Worm (Caenorhabditis elegans) whole organism, young adult: ENCODE results near the gene F55G1.7.

Experiments used
- B0035.1 ChIP-seq: sonication (generic microtip); optimal IDR thresholded peaks from 2 replicates; lab custom pipeline; 2016; ENCODE audit warnings: missing genetic modification characterization, mild to moderate bottlenecking, missing compliant biosample characterization, missing genotype, missing genetic modification reagents
- B0336.3 ChIP-seq: fragments of 200-800 bp; sonication (Bioruptor generic); IDR thresholded peaks from 2 replicates; pipeline ENCODE4 v1.3.6; 2022; ENCODE audit warnings: missing genetic modification characterization, missing compliant biosample characterization
- C17E4.6 ChIP-seq: fragments of 200-800 bp; sonication (Bioruptor generic); IDR thresholded peaks from 2 replicates; pipeline ENCODE4 v1.3.6; 2022; ENCODE audit warnings: missing genetic modification reagents, missing genetic modification characterization, missing compliant biosample characterization
- D2030.7 ChIP-seq: fragments of 200-800 bp; sonication (Bioruptor generic); IDR thresholded peaks from 2 replicates; pipeline ENCODE4 v1.3.6; 2022; ENCODE audit warnings: missing genetic modification reagents, missing genetic modification characterization, missing compliant biosample characterization
- F23B12.7 ChIP-seq: sonication (generic microtip); optimal IDR thresholded peaks from 2 replicates; lab custom pipeline; 2017; ENCODE audit warnings: missing genetic modification characterization, mild to moderate bottlenecking, missing compliant biosample characterization, antibody characterized with exemption, moderate library complexity; ENCODE audit not compliant: insufficient read depth
- F33H1.4 ChIP-seq: fragments of 200-800 bp; sonication (Bioruptor generic); IDR thresholded peaks from 2 replicates; pipeline ENCODE4 v1.3.6; 2022; ENCODE audit warnings: missing genetic modification reagents, missing genetic modification characterization, missing compliant biosample characterization
- F49E8.2 ChIP-seq: sonication (generic microtip); optimal IDR thresholded peaks from 3 replicates; lab custom pipeline; 2017; ENCODE audit warnings: missing genetic modification characterization, mild to moderate bottlenecking, missing compliant biosample characterization, antibody characterized with exemption, moderate library complexity; ENCODE audit not compliant: insufficient read depth
- F52B5.7 ChIP-seq: sonication (generic microtip); optimal IDR thresholded peaks from 2 replicates; lab custom pipeline; 2016; ENCODE audit warnings: mild to moderate bottlenecking, missing genetic modification characterization, missing compliant biosample characterization
- F57A8.1 ChIP-seq: fragments of 200-800 bp; sonication (Bioruptor generic); optimal IDR thresholded peaks from 2 replicates; lab custom pipeline; 2018; ENCODE audit warnings: mild to moderate bottlenecking, missing genetic modification characterization, moderate library complexity, missing compliant biosample characterization
- K12H6.12 ChIP-seq: fragments of 200-800 bp; sonication (Bioruptor generic); optimal IDR thresholded peaks from 2 replicates; lab custom pipeline; 2018; ENCODE audit warnings: mild to moderate bottlenecking, missing genetic modification characterization, missing compliant biosample characterization
- Y56A3A.18 ChIP-seq: fragments of 200-800 bp; sonication (Bioruptor generic); IDR thresholded peaks from 2 replicates; pipeline ENCODE4 v1.3.6; 2022; ENCODE audit warnings: missing genetic modification reagents, missing genetic modification characterization, missing compliant biosample characterization
- Y95B8A.8 ChIP-seq: fragments of 200-800 bp; sonication (Bioruptor generic); IDR thresholded peaks from 2 replicates; pipeline ENCODE4 v1.3.6; 2022; ENCODE audit warnings: missing genetic modification reagents, missing genetic modification characterization, missing compliant biosample characterization
- aptf-3 ChIP-seq: fragments of 200-800 bp; sonication (Bioruptor generic); IDR thresholded peaks from 2 replicates; pipeline ENCODE4 v1.3.6; 2022; ENCODE audit warnings: missing genetic modification characterization, missing compliant biosample characterization
- bed-2 ChIP-seq: fragments of 200-800 bp; sonication (Bioruptor generic); IDR thresholded peaks from 2 replicates; pipeline ENCODE4 v1.3.6; 2022; ENCODE audit warnings: missing genetic modification reagents, missing genetic modification characterization, missing compliant biosample characterization
- ceh-27 ChIP-seq: fragments of 200-800 bp; sonication (Bioruptor generic); optimal IDR thresholded peaks from 2 replicates; lab custom pipeline; 2018; ENCODE audit warnings: mild to moderate bottlenecking, missing genetic modification characterization, moderate library complexity, missing compliant biosample characterization
- ceh-40 ChIP-seq: fragments of 200-800 bp; sonication (Bioruptor generic); IDR thresholded peaks from 2 replicates; pipeline ENCODE4 v1.3.6; 2022; ENCODE audit warnings: missing genetic modification characterization, missing compliant biosample characterization
- ceh-79 ChIP-seq: sonication (generic microtip); optimal IDR thresholded peaks from 2 replicates; lab custom pipeline; 2017; ENCODE audit warnings: mild to moderate bottlenecking, missing genetic modification characterization, missing compliant biosample characterization
- ceh-91 ChIP-seq: fragments of 200-800 bp; sonication (Bioruptor generic); IDR thresholded peaks from 2 replicates; pipeline ENCODE4 v1.3.6; 2022; ENCODE audit warnings: missing genetic modification reagents, missing genetic modification characterization, missing compliant biosample characterization
- chd-7 ChIP-seq: sonication (generic microtip); optimal IDR thresholded peaks from 2 replicates; lab custom pipeline; 2016; ENCODE audit warnings: mild to moderate bottlenecking, missing genetic modification characterization, moderate library complexity, missing compliant biosample characterization
- die-1 ChIP-seq: sonication (generic microtip); optimal IDR thresholded peaks from 2 replicates; lab custom pipeline; 2016; ENCODE audit warnings: missing genotype, mild to moderate bottlenecking, missing genetic modification characterization, missing compliant biosample characterization
- dox-1 ChIP-seq: fragments of 200-800 bp; sonication (Bioruptor generic); IDR thresholded peaks from 2 replicates; pipeline ENCODE4 v1.3.6; 2022; ENCODE audit warnings: missing genetic modification reagents, missing genetic modification characterization, missing compliant biosample characterization
- dpff-1 ChIP-seq: sonication (generic microtip); optimal IDR thresholded peaks from 2 replicates; lab custom pipeline; 2017; ENCODE audit warnings: mild to moderate bottlenecking, missing genetic modification characterization, missing compliant biosample characterization
- egl-18 ChIP-seq: fragments of 200-800 bp; sonication (Bioruptor generic); IDR thresholded peaks from 2 replicates; pipeline ENCODE4 v1.3.6; 2022; ENCODE audit warnings: missing genetic modification reagents, missing genetic modification characterization, missing compliant biosample characterization
- egrh-3 ChIP-seq: fragments of 200-800 bp; sonication (Bioruptor generic); IDR thresholded peaks from 2 replicates; pipeline ENCODE4 v1.3.6; 2022; ENCODE audit warnings: missing genetic modification reagents, missing genetic modification characterization, missing compliant biosample characterization
- ekl-4 ChIP-seq: fragments of 200-800 bp; sonication (Bioruptor generic); IDR thresholded peaks from 2 replicates; pipeline ENCODE4 v1.3.6; 2022; ENCODE audit warnings: missing genetic modification reagents, missing genetic modification characterization, missing compliant biosample characterization
- hmg-20 ChIP-seq: fragments of 200-800 bp; sonication (Bioruptor generic); IDR thresholded peaks from 2 replicates; pipeline ENCODE4 v1.3.6; 2022; ENCODE audit warnings: missing genetic modification reagents, missing genetic modification characterization, missing compliant biosample characterization
- lag-1 ChIP-seq: fragments of 200-800 bp; sonication (Bioruptor generic); IDR thresholded peaks from 2 replicates; pipeline ENCODE4 v1.3.6; 2022; ENCODE audit warnings: missing genetic modification reagents, missing genetic modification characterization, missing compliant biosample characterization
- lin-40 ChIP-seq: sonication (generic microtip); optimal IDR thresholded peaks from 2 replicates; lab custom pipeline; 2016; ENCODE audit warnings: missing genetic modification characterization, mild to moderate bottlenecking, missing compliant biosample characterization, missing genotype, missing genetic modification reagents
- lin-54 ChIP-seq: fragments of 200-800 bp; sonication (Bioruptor generic); optimal IDR thresholded peaks from 2 replicates; lab custom pipeline; 2018; ENCODE audit warnings: mild to moderate bottlenecking, missing genetic modification characterization, missing compliant biosample characterization
- lir-1 ChIP-seq: fragments of 200-800 bp; sonication (Bioruptor generic); conservative IDR thresholded peaks from 2 replicates; pipeline ENCODE4 v1.3.6; 2022; ENCODE audit warnings: missing genetic modification reagents, missing genetic modification characterization, missing compliant biosample characterization
- lsy-27 ChIP-seq: sonication (generic microtip); optimal IDR thresholded peaks from 2 replicates; lab custom pipeline; 2017; ENCODE audit warnings: missing genetic modification characterization, mild to moderate bottlenecking, missing compliant biosample characterization, antibody characterized with exemption, missing genotype, borderline replicate concordance; ENCODE audit not compliant: insufficient read depth
- madf-10 ChIP-seq: sonication (generic microtip); optimal IDR thresholded peaks from 2 replicates; lab custom pipeline; 2016; ENCODE audit warnings: mild to moderate bottlenecking, missing genetic modification characterization, missing compliant biosample characterization
- madf-3 ChIP-seq: fragments of 200-800 bp; sonication (Bioruptor generic); IDR thresholded peaks from 2 replicates; pipeline ENCODE4 v1.3.6; 2022; ENCODE audit warnings: missing genetic modification reagents, missing genetic modification characterization, missing compliant biosample characterization
- madf-6 ChIP-seq: fragments of 200-800 bp; sonication (Bioruptor generic); IDR thresholded peaks from 2 replicates; pipeline ENCODE4 v1.3.6; 2022; ENCODE audit warnings: missing genetic modification reagents, missing genetic modification characterization, missing compliant biosample characterization
- mel-28 ChIP-seq: sonication (generic microtip); optimal IDR thresholded peaks from 2 replicates; lab custom pipeline; 2016; ENCODE audit warnings: borderline replicate concordance, mild to moderate bottlenecking, missing genetic modification characterization, missing compliant biosample characterization
- mes-4 ChIP-seq: sonication (generic microtip); optimal IDR thresholded peaks from 2 replicates; lab custom pipeline; 2016; ENCODE audit warnings: missing genotype, missing genetic modification characterization, missing compliant biosample characterization
- mxl-1 ChIP-seq: sonication (generic microtip); optimal IDR thresholded peaks from 2 replicates; lab custom pipeline; 2016; ENCODE audit warnings: missing genetic modification characterization, missing compliant biosample characterization
- nhr-120 ChIP-seq: fragments of 200-800 bp; sonication (Bioruptor generic); IDR thresholded peaks from 2 replicates; pipeline ENCODE4 v1.3.6; 2022; ENCODE audit warnings: missing genetic modification characterization, missing compliant biosample characterization
- nhr-27 ChIP-seq: fragments of 200-800 bp; sonication (Bioruptor generic); optimal IDR thresholded peaks from 2 replicates; lab custom pipeline; 2018; ENCODE audit warnings: mild to moderate bottlenecking, missing genetic modification characterization, moderate library complexity, missing compliant biosample characterization
- pbrm-1 ChIP-seq: fragments of 200-800 bp; sonication (Bioruptor generic); IDR thresholded peaks from 2 replicates; pipeline ENCODE4 v1.3.6; 2022; ENCODE audit warnings: missing genetic modification reagents, missing genetic modification characterization, missing compliant biosample characterization
- rcor-1 ChIP-seq: fragments of 200-800 bp; sonication (Bioruptor generic); IDR thresholded peaks from 2 replicates; pipeline ENCODE4 v1.3.6; 2022; ENCODE audit warnings: missing genetic modification reagents, missing genetic modification characterization, missing compliant biosample characterization
- repo-1 ChIP-seq: sonication (generic microtip); optimal IDR thresholded peaks from 2 replicates; lab custom pipeline; 2017; ENCODE audit warnings: mild to moderate bottlenecking, missing genetic modification characterization, missing compliant biosample characterization
- sdz-38 ChIP-seq: sonication (generic microtip); optimal IDR thresholded peaks from 2 replicates; lab custom pipeline; 2016; ENCODE audit warnings: missing genotype, missing genetic modification characterization, missing compliant biosample characterization
- snpc-1.1 ChIP-seq: sonication (generic microtip); optimal IDR thresholded peaks from 2 replicates; lab custom pipeline; 2017; ENCODE audit warnings: missing genetic modification characterization, mild to moderate bottlenecking, missing compliant biosample characterization, antibody characterized with exemption, moderate library complexity, missing genotype, missing genetic modification reagents; ENCODE audit not compliant: insufficient read depth
- unc-62 ChIP-seq: fragments of 150-350 bp; optimal IDR thresholded peaks from 2 replicates; lab custom pipeline; 2014; ENCODE audit warnings: missing biosample characterization, missing genetic modification reagents, missing genetic modification characterization
- ztf-25 ChIP-seq: fragments of 200-800 bp; sonication (Bioruptor generic); IDR thresholded peaks from 2 replicates; pipeline ENCODE4 v1.3.6; 2022; ENCODE audit warnings: missing genetic modification reagents, missing genetic modification characterization, missing compliant biosample characterization
- ztf-6 ChIP-seq: fragments of 200-800 bp; sonication (Bioruptor generic); IDR thresholded peaks from 2 replicates; pipeline ENCODE4 v1.3.6; 2022; ENCODE audit warnings: missing genetic modification reagents, missing genetic modification characterization, missing compliant biosample characterization

F55G1.7 gene

ce11 chrIV:7486201-7486947 lies 16.7 kb upstream of the F55G1.7 start, which contains the start of the genes his-61 and his-62 (continued):
- TF ChIP-seq F23B12.7 (tag; lab: Kevin White, UChicago), result no peak
- no peak for TF ChIP-seq lin-40
- TF ChIP-seq chd-7 (tag; lab: Kevin White, UChicago), result no peak
- TF ChIP-seq C17E4.6, result peak; percentile 32; the same call in 1 of the 2 replicates
- no peak for TF ChIP-seq F57A8.1 (GFP tag; lab: Kevin White, UChicago)
- TF ChIP-seq F49E8.2, result peak; percentile 89
- TF ChIP-seq F33H1.4 (GFP tag; lab: Robert Waterston, UW), result peak; percentile 10; the same call in 1 of the 2 replicates
- TF ChIP-seq dpff-1 (tag; lab: Kevin White, UChicago), result no peak
- TF ChIP-seq egrh-3 (GFP tag; lab: Robert Waterston, UW), result no peak
- no peak for TF ChIP-seq F52B5.7 (tag; lab: Kevin White, UChicago)
- 0 out of 2 replicates have a peak, but pooled peaks have one; percentile 38 for TF ChIP-seq madf-6
- peak; percentile 9; the same call in 1 of the 2 replicates for TF ChIP-seq rcor-1 (GFP tag; lab: Robert Waterston, UW)
- TF ChIP-seq K12H6.12 (tag; lab: Kevin White, UChicago), result no peak
- TF ChIP-seq B0035.1 (tag; lab: Kevin White, UChicago), result no peak
- peak; percentile 46; the same call in 1 of the 2 replicates for TF ChIP-seq B0336.3
- TF ChIP-seq sdz-38 (tag; lab: Kevin White, UChicago), result no peak
- TF ChIP-seq ztf-6 (GFP tag; lab: Robert Waterston, UW), result no peak
- TF ChIP-seq nhr-120 (GFP tag; lab: Robert Waterston, UW), result no peak
- no peak for TF ChIP-seq snpc-1.1 (tag; lab: Kevin White, UChicago)
- no peak for TF ChIP-seq ztf-25
- no peak for TF ChIP-seq ceh-27 (GFP tag; lab: Kevin White, UChicago)
- peak; percentile 62; the same call in 1 of the 2 replicates for TF ChIP-seq aptf-3 (GFP tag; lab: Robert Waterston, UW)
- TF ChIP-seq mxl-1 (tag; lab: Kevin White, UChicago), result no peak
- no peak for TF ChIP-seq bed-2 (GFP tag; lab: Robert Waterston, UW)
- TF ChIP-seq lsy-27, result no peak
- TF ChIP-seq lag-1 (GFP tag; lab: Robert Waterston, UW), result no peak
- TF ChIP-seq hmg-20 (GFP tag; lab: Robert Waterston, UW), result no peak
- TF ChIP-seq lir-1 (GFP tag; lab: Robert Waterston, UW), result no peak
- TF ChIP-seq madf-10 (tag; lab: Kevin White, UChicago), result no peak
- TF ChIP-seq unc-62 (GFP tag; lab: Kevin White, UChicago), result no peak
- TF ChIP-seq ceh-40, result no peak
- TF ChIP-seq die-1, result no peak
- 0 out of 2 replicates have a peak, but pooled peaks have one; percentile 70 for TF ChIP-seq Y95B8A.8 (GFP tag; lab: Robert Waterston, UW)
- peak; percentile 63; the same call in 1 of the 2 replicates for TF ChIP-seq pbrm-1
- TF ChIP-seq egl-18 (GFP tag; lab: Robert Waterston, UW), result no peak
- no peak for TF ChIP-seq mes-4 (tag; lab: Kevin White, UChicago)
- peak; percentile 39 for TF ChIP-seq ekl-4 (GFP tag; lab: Robert Waterston, UW)
- TF ChIP-seq dox-1 (GFP tag; lab: Robert Waterston, UW), result peak; percentile 82
- TF ChIP-seq repo-1, result no peak
- no peak for TF ChIP-seq ceh-79
- peak; percentile 68 for TF ChIP-seq D2030.7 (GFP tag; lab: Robert Waterston, UW)
- peak; percentile 22 for TF ChIP-seq ceh-91 (GFP tag; lab: Robert Waterston, UW)
- no peak for TF ChIP-seq mel-28
- TF ChIP-seq Y56A3A.18 (GFP tag; lab: Robert Waterston, UW), result no peak
- TF ChIP-seq nhr-27 (tag; lab: Kevin White, UChicago), result no peak
- no peak for TF ChIP-seq lin-54 (GFP tag; lab: Kevin White, UChicago)
- TF ChIP-seq madf-3, result no peak; the same call in none of the 2 replicates
